Fruit fly (Drosophila melanogaster) whole organism, embryonic: ENCODE measurements around the gene Trf.

Experiments
- Aef1 ChIP-seq: fragments of 200-800 bp; sonication (Bioruptor generic); IDR thresholded peaks from 3 replicates; pipeline ENCODE4 v1.3.6; 2022; ENCODE audit warnings: missing biosample characterization, missing genetic modification characterization
- Bdp1 ChIP-seq: fragments of 200-800 bp; sonication (Bioruptor generic); optimal IDR thresholded peaks from 3 replicates; lab custom pipeline; 2016; ENCODE audit warnings: missing biosample characterization, missing genetic modification characterization
- CG10267 ChIP-seq: fragments of 200-800 bp; sonication (Bioruptor generic); optimal IDR thresholded peaks from 2 replicates; lab custom pipeline; 2018; ENCODE audit warnings: missing biosample characterization, mild to moderate bottlenecking, missing genetic modification characterization, moderate library complexity
- CG11093 ChIP-seq: fragments of 200-800 bp; sonication (Bioruptor generic); IDR thresholded peaks from 3 replicates; pipeline ENCODE4 v1.3.6; 2022; ENCODE audit warnings: missing biosample characterization, missing genetic modification characterization
- CG12942 ChIP-seq: fragments of 200-800 bp; sonication (Bioruptor generic); optimal IDR thresholded peaks from 3 replicates; lab custom pipeline; 2016; ENCODE audit warnings: missing biosample characterization, missing genetic modification characterization
- CG15479 ChIP-seq: fragments of 200-800 bp; sonication (Bioruptor generic); optimal IDR thresholded peaks from 3 replicates; lab custom pipeline; 2019; ENCODE audit warnings: missing biosample characterization, mild to moderate bottlenecking, missing genetic modification characterization, moderate library complexity
- CG15514 ChIP-seq: fragments of 200-800 bp; sonication (Bioruptor generic); optimal IDR thresholded peaks from 3 replicates; lab custom pipeline; 2017; ENCODE audit warnings: missing biosample characterization, missing genetic modification characterization, mild to moderate bottlenecking, moderate library complexity, missing genetic modification reagents
- CG1603 ChIP-seq: fragments of 200-800 bp; sonication (Bioruptor generic); optimal IDR thresholded peaks from 2 replicates; lab custom pipeline; 2019; ENCODE audit warnings: missing biosample characterization, mild to moderate bottlenecking, missing genetic modification characterization, moderate library complexity
- CG1647 ChIP-seq: fragments of 200-800 bp; sonication (Bioruptor generic); optimal IDR thresholded peaks from 3 replicates; lab custom pipeline; 2016; ENCODE audit warnings: missing biosample characterization, missing genetic modification characterization
- CG17829 ChIP-seq: fragments of 200-800 bp; optimal IDR thresholded peaks from 2 replicates; lab custom pipeline; 2019; ENCODE audit warnings: missing biosample characterization, mild to moderate bottlenecking, missing genetic modification characterization, moderate library complexity
- CG1832 ChIP-seq: fragments of 200-800 bp; sonication (Bioruptor generic); optimal IDR thresholded peaks from 2 replicates; lab custom pipeline; 2017; ENCODE audit warnings: missing biosample characterization, mild to moderate bottlenecking, missing genetic modification characterization, inconsistent platforms
- CG30431 ChIP-seq: fragments of 200-800 bp; sonication (Bioruptor generic); optimal IDR thresholded peaks from 2 replicates; lab custom pipeline; 2017; ENCODE audit warnings: missing biosample characterization, missing genetic modification characterization
- CG3407 ChIP-seq: fragments of 200-800 bp; sonication (Bioruptor generic); optimal IDR thresholded peaks from 2 replicates; lab custom pipeline; 2018; ENCODE audit warnings: missing biosample characterization, mild to moderate bottlenecking, missing genetic modification characterization
- CG3847 ChIP-seq: fragments of 200-800 bp; sonication (Bioruptor generic); IDR thresholded peaks from 2 replicates; pipeline ENCODE4 v1.3.6; 2022; ENCODE audit warnings: missing biosample characterization, missing genetic modification characterization
- CG4707 ChIP-seq: fragments of 200-800 bp; sonication (Bioruptor generic); optimal IDR thresholded peaks from 2 replicates; lab custom pipeline; 2018; ENCODE audit warnings: missing biosample characterization, mild to moderate bottlenecking, missing genetic modification characterization, moderate library complexity
- CG6791 ChIP-seq: fragments of 200-800 bp; sonication (Bioruptor generic); IDR thresholded peaks from 3 replicates; pipeline ENCODE4 v1.3.6; 2022; ENCODE audit warnings: missing biosample characterization, missing genetic modification characterization; ENCODE audit not compliant: partially characterized antibody
- Dp ChIP-seq: fragments of 200-800 bp; sonication (Bioruptor generic); optimal IDR thresholded peaks from 2 replicates; lab custom pipeline; 2018; ENCODE audit warnings: missing biosample characterization, mild to moderate bottlenecking, missing genetic modification characterization, moderate library complexity
- E2f2 ChIP-seq: fragments of 200-800 bp; sonication (Bioruptor generic); IDR thresholded peaks from 2 replicates; pipeline ENCODE4 v1.3.6; 2022; ENCODE audit warnings: missing biosample characterization, missing genetic modification characterization
- Elba2 ChIP-seq: fragments of 200-800 bp; sonication (Bioruptor generic); optimal IDR thresholded peaks from 3 replicates; lab custom pipeline; 2016; ENCODE audit warnings: missing biosample characterization, missing genetic modification characterization
- H15 ChIP-seq: fragments of 200-800 bp; sonication (Bioruptor generic); IDR thresholded peaks from 3 replicates; pipeline ENCODE4 v1.3.6; 2022; ENCODE audit warnings: missing biosample characterization, missing genetic modification characterization
- Hr51 ChIP-seq, 2 experiments: fragments of 200-800 bp; sonication (Bioruptor generic); optimal IDR thresholded peaks; 2 replicates in 1 of 2; 3 replicates in 1 of 2; lab custom pipeline; 2016 to 2018; ENCODE audit warnings: missing biosample characterization in 2 of 2, missing genetic modification characterization in 2 of 2, mild to moderate bottlenecking in 1 of 2, moderate library complexity in 1 of 2
- Pdp1 ChIP-seq, 2 experiments: fragments of 200-800 bp; sonication (Bioruptor generic); optimal IDR thresholded peaks; 3 replicates each; lab custom pipeline; 2016; ENCODE audit warnings: missing biosample characterization in 2 of 2, missing genetic modification characterization in 2 of 2, mild to moderate bottlenecking in 1 of 2, moderate library complexity in 1 of 2
- Side ChIP-seq: fragments of 200-800 bp; sonication (Bioruptor generic); optimal IDR thresholded peaks from 2 replicates; lab custom pipeline; 2016; ENCODE audit warnings: missing biosample characterization, missing genetic modification characterization
- YL-1 ChIP-seq: fragments of 200-800 bp; sonication (Bioruptor generic); optimal IDR thresholded peaks from 3 replicates; lab custom pipeline; 2017; ENCODE audit warnings: missing biosample characterization, mild to moderate bottlenecking, missing genetic modification characterization
- al ChIP-seq: fragments of 200-800 bp; sonication (Bioruptor generic); IDR thresholded peaks from 2 replicates; pipeline ENCODE4 v1.3.6; 2022; ENCODE audit warnings: missing biosample characterization, missing genetic modification characterization
- ash1 ChIP-seq: fragments of 200-800 bp; sonication (Bioruptor generic); optimal IDR thresholded peaks from 2 replicates; lab custom pipeline; 2018; ENCODE audit warnings: missing biosample characterization, mild to moderate bottlenecking, missing genetic modification characterization
- bigmax ChIP-seq: fragments of 200-800 bp; sonication (Bioruptor generic); optimal IDR thresholded peaks from 2 replicates; lab custom pipeline; 2018; ENCODE audit warnings: missing biosample characterization, mild to moderate bottlenecking, missing genetic modification characterization
- bsh ChIP-seq, 2 experiments: fragments of 200-800 bp; sonication (Bioruptor generic); optimal IDR thresholded peaks; 2 replicates each; lab custom pipeline; 2017 to 2018; ENCODE audit warnings: mild to moderate bottlenecking in 2 of 2, missing biosample characterization in 2 of 2, missing genetic modification characterization in 2 of 2, moderate library complexity in 1 of 2
- dmrt99B ChIP-seq: fragments of 200-800 bp; sonication (Bioruptor generic); optimal IDR thresholded peaks from 2 replicates; lab custom pipeline; 2018; ENCODE audit warnings: missing biosample characterization, mild to moderate bottlenecking, missing genetic modification characterization, moderate library complexity
- gce ChIP-seq: fragments of 200-800 bp; sonication (Bioruptor generic); IDR thresholded peaks from 3 replicates; pipeline ENCODE4 v1.3.6; 2022; ENCODE audit warnings: missing biosample characterization, missing genetic modification characterization
- hbn ChIP-seq: fragments of 200-800 bp; sonication (Bioruptor generic); IDR thresholded peaks from 2 replicates; pipeline ENCODE4 v1.3.6; 2022; ENCODE audit warnings: missing biosample characterization, missing genetic modification characterization; ENCODE audit not compliant: partially characterized antibody
- hkb ChIP-seq, 2 experiments: fragments of 200-800 bp in 1 of 2; fragments of >200 bp in 1 of 2; sonication (Bioruptor generic) in 1 of 2; IDR thresholded peaks in 1 of 2; optimal IDR thresholded peaks in 1 of 2; 2 replicates each; pipeline versions ENCODE4 v1.3.6 to Lab custom; 2017 to 2022; ENCODE audit warnings: missing biosample characterization in 1 of 2, missing genetic modification characterization in 1 of 2
- lbe ChIP-seq: fragments of 200-800 bp; sonication (Bioruptor generic); optimal IDR thresholded peaks from 2 replicates; lab custom pipeline; 2016; ENCODE audit warnings: missing biosample characterization, mild to moderate bottlenecking, missing genetic modification characterization
- maf-S ChIP-seq: fragments of 200-800 bp; sonication (Bioruptor generic); optimal IDR thresholded peaks from 2 replicates; lab custom pipeline; 2016; ENCODE audit warnings: missing biosample characterization, missing genetic modification characterization
- mam ChIP-seq: fragments of 200-800 bp; sonication (Bioruptor generic); optimal IDR thresholded peaks from 3 replicates; lab custom pipeline; 2016; ENCODE audit warnings: missing biosample characterization, missing genetic modification characterization
- pzg ChIP-seq: fragments of 200-800 bp; sonication (Bioruptor generic); optimal IDR thresholded peaks from 3 replicates; lab custom pipeline; 2018; ENCODE audit warnings: missing biosample characterization, mild to moderate bottlenecking, missing genetic modification characterization, moderate library complexity
- sc ChIP-seq, 3 experiments: fragments of >200 bp in 2 of 3; fragments of 200-800 bp in 1 of 3; sonication (Bioruptor generic) in 1 of 3; optimal IDR thresholded peaks; 2 replicates in 2 of 3; 3 replicates in 1 of 3; lab custom pipeline; 2017; ENCODE audit warnings: mild to moderate bottlenecking in 1 of 3, missing biosample characterization in 1 of 3, missing genetic modification characterization in 1 of 3, missing genetic modification reagents in 1 of 3
- sd ChIP-seq: fragments of 200-800 bp; sonication (Bioruptor generic); optimal IDR thresholded peaks from 3 replicates; lab custom pipeline; 2018; ENCODE audit warnings: missing biosample characterization, mild to moderate bottlenecking, missing genetic modification characterization, moderate library complexity
- sens-2 ChIP-seq: fragments of 200-800 bp; sonication (Bioruptor generic); IDR thresholded peaks from 2 replicates; pipeline ENCODE4 v1.3.6; 2022; ENCODE audit warnings: missing biosample characterization, missing genetic modification characterization
- stwl ChIP-seq: fragments of 200-800 bp; sonication (Bioruptor generic); optimal IDR thresholded peaks from 3 replicates; lab custom pipeline; 2018; ENCODE audit warnings: missing biosample characterization, mild to moderate bottlenecking, missing genetic modification characterization, moderate library complexity
- toy ChIP-seq: fragments of 200-800 bp; sonication (Bioruptor generic); IDR thresholded peaks from 2 replicates; pipeline ENCODE4 v1.3.6; 2022; ENCODE audit warnings: missing biosample characterization, missing genetic modification characterization
- trh ChIP-seq: fragments of 200-800 bp; sonication (Bioruptor generic); optimal IDR thresholded peaks from 2 replicates; lab custom pipeline; 2016; ENCODE audit warnings: missing biosample characterization, missing genetic modification characterization
- twi ChIP-seq: fragments of 200-800 bp; optimal IDR thresholded peaks from 2 replicates; lab custom pipeline; 2019; ENCODE audit warnings: missing biosample characterization, mild to moderate bottlenecking, missing genetic modification characterization, moderate library complexity
- vfl ChIP-seq: fragments of 200-800 bp; sonication (Bioruptor generic); optimal IDR thresholded peaks from 2 replicates; lab custom pipeline; 2016; ENCODE audit warnings: missing biosample characterization, missing genetic modification characterization
- zen ChIP-seq: fragments of 200-800 bp; sonication (Bioruptor generic); optimal IDR thresholded peaks from 3 replicates; lab custom pipeline; 2018; ENCODE audit warnings: missing biosample characterization, mild to moderate bottlenecking, missing genetic modification characterization, moderate library complexity
- zfh2 ChIP-seq: fragments of 200-800 bp; sonication (Bioruptor generic); optimal IDR thresholded peaks from 2 replicates; lab custom pipeline; 2016; ENCODE audit warnings: missing biosample characterization, missing genetic modification characterization

Trf gene

dm6 chr2L:8040872-8041271 is 31.8 kb upstream of the Trf start, which contains the start of gene CCDC53 (continued):
- TF ChIP-seq E2f2 (GFP tag; lab: Robert Waterston, UW) (peak; percentile 93), hkb (optimal IDR thresholded peaks at IDR 0.05; lab: Kevin White, UChicago) (no peak), hkb (GFP tag; IDR thresholded peaks at IDR 0.05; lab: Robert Waterston, UW) (peak; percentile 32; the same call in 1 of the 2 replicates), CG15514 (GFP tag; lab: Kevin White, UChicago) (peak; percentile 17), lbe (peak; percentile 19), CG3847 (0 out of 2 replicates have a peak, but pooled peaks have one; percentile 33), pzg (GFP tag; lab: Kevin White, UChicago) (peak; percentile 71), Dp (GFP tag; lab: Kevin White, UChicago) (peak; percentile 92), YL-1 (GFP tag; lab: Kevin White, UChicago) (peak; percentile 16), stwl (tag; lab: Kevin White, UChicago) (peak; percentile 29), CG1603 (tag; lab: Kevin White, UChicago) (peak; percentile 14), CG11093 (no peak), hbn (GFP tag; lab: Robert Waterston, UW) (peak; percentile 33; the same call in 1 of the 2 replicates), CG10267 (peak; percentile 19), CG6791 (GFP tag; lab: Robert Waterston, UW) (0 out of 3 replicates have a peak, but pooled peaks have one; percentile 19)

dm6 chr2L:8042645-8043281 is 29.9 kb upstream of the Trf start, which contains the start of gene RpL36A:
Gene RpL36A (minus strand): TSS chr2L:8042909.
- TF ChIP-seq sc (optimal IDR thresholded peaks at IDR 0.05; lab: Kevin White, UChicago) (no peak), sc (GFP tag; optimal IDR thresholded peaks at IDR 0.05; lab: Kevin White, UChicago) (no peak), H15 (no peak), bigmax (GFP tag; lab: Kevin White, UChicago) (peak; percentile 4), CG1647 (no peak), Side (GFP tag; lab: Kevin White, UChicago) (peak; percentile 61), al (GFP tag; lab: Robert Waterston, UW) (0 out of 2 replicates have a peak, but pooled peaks have one; percentile 23), twi (tag; lab: Kevin White, UChicago) (peak; percentile 4), toy (GFP tag; lab: Robert Waterston, UW) (no peak), Pdp1 (GFP tag; optimal IDR thresholded peaks at IDR 0.05; lab: Kevin White, UChicago) (no peak), CG10267 (peak; percentile 63), zfh2 (GFP tag; lab: Kevin White, UChicago) (peak; percentile 47), CG3407 (GFP tag; lab: Kevin White, UChicago) (peak; percentile 34), mam (peak; percentile 66), maf-S (GFP tag; lab: Kevin White, UChicago) (peak; percentile 69), zen (peak; percentile 8), bsh (GFP tag; optimal IDR thresholded peaks at IDR 0.05; lab: Kevin White, UChicago) (peak; percentile 29 to 55), Elba2 (GFP tag; lab: Kevin White, UChicago) (no peak), ash1 (GFP tag; lab: Kevin White, UChicago) (no peak), CG12942 (GFP tag; lab: Kevin White, UChicago) (no peak), sd (peak; percentile 16), Aef1 (GFP tag; lab: Robert Waterston, UW) (0 out of 3 replicates have a peak, but pooled peaks have one; percentile 25), Hr51 (GFP tag; optimal IDR thresholded peaks at IDR 0.05; lab: Kevin White, UChicago) (peak; percentile 29 to 47), Bdp1 (GFP tag; lab: Kevin White, UChicago) (peak; percentile 41), dmrt99B (no peak), sens-2 (GFP tag; lab: Robert Waterston, UW) (peak; percentile 42), trh (GFP tag; lab: Kevin White, UChicago) (peak; percentile 6), CG15479 (GFP tag; lab: Kevin White, UChicago) (no peak), gce (GFP tag; lab: Robert Waterston, UW) (no peak), CG1832 (GFP tag; lab: Kevin White, UChicago) (no peak), CG4707 (peak; percentile 61), CG30431 (GFP tag; lab: Kevin White, UChicago) (no peak), vfl (GFP tag; lab: Kevin White, UChicago) (no peak), CG17829 (tag; lab: Kevin White, UChicago) (peak; percentile 10)
